Worm (Caenorhabditis elegans) whole organism, L4/young adult: ENCODE data around the gene M04B2.4.

Experiments
- W03F9.2 ChIP-seq: fragments of 150-350 bp; optimal IDR thresholded peaks from 2 replicates; lab custom pipeline; 2014; ENCODE audit warnings: missing biosample characterization, missing genetic modification characterization
- him-1 ChIP-seq: sonication (generic microtip); optimal IDR thresholded peaks from 2 replicates; lab custom pipeline; 2016; ENCODE audit warnings: missing genotype, missing genetic modification reagents, missing genetic modification characterization, missing compliant biosample characterization

DNA sequence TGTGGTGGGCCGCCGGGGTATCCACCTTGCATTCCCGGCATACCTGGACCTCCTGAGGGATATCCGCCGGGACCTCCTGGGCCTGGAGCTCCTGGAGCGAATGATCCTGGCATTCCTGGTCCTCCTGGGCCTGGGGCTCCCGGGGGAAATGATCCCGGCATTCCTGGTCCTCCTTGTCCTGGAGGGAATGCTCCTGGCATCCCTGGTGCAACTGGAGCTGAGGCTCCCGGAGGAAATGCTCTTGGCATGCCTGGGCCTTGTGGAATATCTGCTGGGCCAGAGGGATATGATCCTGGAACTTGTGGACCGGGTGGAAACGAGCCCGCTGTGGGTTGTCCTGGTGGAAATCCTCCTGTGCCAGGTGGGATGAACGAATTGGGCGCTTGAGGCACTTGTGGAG, 44.2 kb upstream of the M04B2.4 start:
- TF ChIP-seq him-1 (tag; lab: Kevin White, UChicago) (no peak), W03F9.2 (tag; lab: Kevin White, UChicago) (no peak)
